Worm (Caenorhabditis elegans): ENCODE data around the gene srd-64.

The srd-64 gene

ce11 chrIII:1682262-1682661 lies 12.6 kb downstream of the srd-64 start (continued):
- TF ChIP-seq nhr-90 (tag; optimal IDR thresholded peaks at IDR 0.05; ENCODE audit: poor library complexity) (peak; percentile 54), dsc-1 (tag; optimal IDR thresholded peaks at IDR 0.05) (no peak), nhr-77 (tag; optimal IDR thresholded peaks at IDR 0.05) (peak; percentile 24), sup-37 (GFP tag; optimal IDR thresholded peaks at IDR 0.05) (no peak), nhr-84 (tag; optimal IDR thresholded peaks at IDR 0.05) (no peak), skn-1 (tag; optimal IDR thresholded peaks at IDR 0.05) (peak; percentile 26), nhr-71 (tag; optimal IDR thresholded peaks at IDR 0.05) (peak; percentile 85), fos-1 (tag; optimal IDR thresholded peaks at IDR 0.05) (no peak), lin-15B (tag; optimal IDR thresholded peaks at IDR 0.05) (no peak), nhr-20 (tag; optimal IDR thresholded peaks at IDR 0.05) (peak; percentile 72), efl-1 (optimal IDR thresholded peaks at IDR 0.05) (peak; percentile 25 to 46), efl-1 (GFP tag; optimal IDR thresholded peaks at IDR 0.05 in 1 of 2) (peak in 1 of 2 experiments; percentile 78), egl-13 (tag; optimal IDR thresholded peaks at IDR 0.05) (no peak), Y116A8C.19 (tag; optimal IDR thresholded peaks at IDR 0.05; ENCODE audit: borderline replicate concordance) (no peak), pqm-1 (tag; optimal IDR thresholded peaks at IDR 0.05) (no peak), zip-4 (GFP tag; optimal IDR thresholded peaks at IDR 0.05) (no peak), tlp-1 (tag; optimal IDR thresholded peaks at IDR 0.05) (no peak), swsn-7 (tag; optimal IDR thresholded peaks at IDR 0.05) (peak; percentile 28), mep-1 (tag; optimal IDR thresholded peaks at IDR 0.05) (no peak), sptf-1 (tag; optimal IDR thresholded peaks at IDR 0.05) (no peak), hpl-2 (GFP tag; optimal IDR thresholded peaks at IDR 0.05) (no peak), unc-98 (GFP tag; IDR thresholded peaks at IDR 0.05) (no peak), ets-5 (GFP tag; IDR thresholded peaks at IDR 0.05) (no peak), C34B4.2 (tag; optimal IDR thresholded peaks at IDR 0.05) (no peak), mdl-1 (tag; optimal IDR thresholded peaks at IDR 0.05) (peak in 1 of 2 experiments; percentile 94), vab-15 (tag; optimal IDR thresholded peaks at IDR 0.05) (no peak), nhr-85 (tag) (peak; percentile 64), fkh-4 (tag; optimal IDR thresholded peaks at IDR 0.05; ENCODE audit: borderline replicate concordance) (no peak), mef-2 (tag; optimal IDR thresholded peaks at IDR 0.05) (no peak), ceh-82 (tag; optimal IDR thresholded peaks at IDR 0.05) (no peak), irx-1 (tag; optimal IDR thresholded peaks at IDR 0.05) (no peak), nhr-11 (tag; optimal IDR thresholded peaks at IDR 0.05) (no peak), unc-130 (tag; optimal IDR thresholded peaks at IDR 0.05) (peak; percentile 80), pax-3 (tag; optimal IDR thresholded peaks at IDR 0.05) (no peak), lin-13 (GFP tag; optimal IDR thresholded peaks at IDR 0.05) (peak; percentile 49), grh-1 (GFP tag; IDR thresholded peaks at IDR 0.05) (no peak), nhr-47 (tag; optimal IDR thresholded peaks at IDR 0.05) (no peak)

ce11 chrIII:1680996-1681395 lies 13.9 kb downstream of the srd-64 start:
- TF ChIP-seq nhr-12 (tag; optimal IDR thresholded peaks at IDR 0.05) = no peak
- no peak for TF ChIP-seq pqm-1 (tag; optimal IDR thresholded peaks at IDR 0.05)
- TF ChIP-seq unc-130 (tag; optimal IDR thresholded peaks at IDR 0.05) = peak; percentile 95
- TF ChIP-seq C34B4.2 (tag; optimal IDR thresholded peaks at IDR 0.05) = no peak
- peak; percentile 70 for TF ChIP-seq fos-1 (tag; optimal IDR thresholded peaks at IDR 0.05)
- peak; percentile 43 for TF ChIP-seq fkh-8 (tag; optimal IDR thresholded peaks at IDR 0.05)
- peak; percentile 78 for TF ChIP-seq blmp-1 (tag; optimal IDR thresholded peaks at IDR 0.05)
- no peak for TF ChIP-seq alr-1 (tag; optimal IDR thresholded peaks at IDR 0.05; ENCODE audit: borderline replicate concordance)
- peak; percentile 92 for TF ChIP-seq lin-14 (GFP tag; optimal IDR thresholded peaks at IDR 0.05)
- TF ChIP-seq irx-1 (tag; optimal IDR thresholded peaks at IDR 0.05) = peak; percentile 52
- TF ChIP-seq xbp-1 (tag; optimal IDR thresholded peaks at IDR 0.05) = peak; percentile 50
- TF ChIP-seq nhr-11 (tag; optimal IDR thresholded peaks at IDR 0.05) = no peak
- TF ChIP-seq nhr-71 (tag; optimal IDR thresholded peaks at IDR 0.05) = peak; percentile 92
- TF ChIP-seq sox-4 (tag; optimal IDR thresholded peaks at IDR 0.05) = no peak
- peak in 1 of 2 experiments; percentile 89 for TF ChIP-seq mdl-1 (tag; optimal IDR thresholded peaks at IDR 0.05)
- peak; percentile 37; the same call in 1 of the 2 replicates for TF ChIP-seq mab-9 (GFP tag; IDR thresholded peaks at IDR 0.05)
- peak; percentile 94 for TF ChIP-seq nhr-90 (tag; optimal IDR thresholded peaks at IDR 0.05; ENCODE audit: poor library complexity)
- TF ChIP-seq aha-1 (tag; optimal IDR thresholded peaks at IDR 0.05) = no peak
- peak; percentile 20 for TF ChIP-seq skn-1 (tag; optimal IDR thresholded peaks at IDR 0.05)
- peak; percentile 90 for TF ChIP-seq nhr-20 (tag; optimal IDR thresholded peaks at IDR 0.05)
- TF ChIP-seq aly-2 (tag; optimal IDR thresholded peaks at IDR 0.05) = peak; percentile 10
- TF ChIP-seq nhr-84 (tag; optimal IDR thresholded peaks at IDR 0.05) = no peak
- peak in 1 of 2 experiments; percentile 11 for TF ChIP-seq egl-27 (tag; optimal IDR thresholded peaks at IDR 0.05)
- peak; percentile 74 to 80 for TF ChIP-seq lsy-2 (tag; optimal IDR thresholded peaks at IDR 0.05)
- peak; percentile 90 for TF ChIP-seq rnt-1 (tag; optimal IDR thresholded peaks at IDR 0.05)
- no peak for TF ChIP-seq F16B12.6 (tag; optimal IDR thresholded peaks at IDR 0.05)
- TF ChIP-seq ceh-8 (GFP tag; optimal IDR thresholded peaks at IDR 0.05) = no peak
- peak; percentile 79 to 80 for TF ChIP-seq efl-1 (optimal IDR thresholded peaks at IDR 0.05)
- peak; percentile 30 to 95 for TF ChIP-seq efl-1 (GFP tag; optimal IDR thresholded peaks at IDR 0.05 in 1 of 2)

Measured in whole organism, L1 larva.